Fruit fly (Drosophila melanogaster): ENCODE results near the gene CG43155.
A peak's percentile ranks its signal among the peaks of the same experiment; 100 is the strongest.

Gene CG43155

dm6 chrX:11518435-11518834 lies 58.8 kb downstream of the CG43155 start (continued):
- TF ChIP-seq dysf (GFP tag; IDR thresholded peaks at IDR 0.05) (peak; percentile 90; the same call in 2 of the 3 replicates), tll (GFP tag; optimal IDR thresholded peaks at IDR 0.05) (no peak), B-H2 (GFP tag; optimal IDR thresholded peaks at IDR 0.05) (no peak), CG1832 (GFP tag; optimal IDR thresholded peaks at IDR 0.05) (no peak), HmgZ (tag; optimal IDR thresholded peaks at IDR 0.05) (peak; percentile 44), Poxn (GFP tag; IDR thresholded peaks at IDR 0.05) (0 out of 2 replicates have a peak, but pooled peaks have one; percentile 36), Optix (GFP tag; IDR thresholded peaks at IDR 0.05) (peak; percentile 70; the same call in 2 of the 3 replicates), H15 (GFP tag; IDR thresholded peaks at IDR 0.05) (peak; percentile 73), Max (GFP tag; optimal IDR thresholded peaks at IDR 0.05) (peak; percentile 8), CG31224 (GFP tag; IDR thresholded peaks at IDR 0.05) (peak; percentile 75), CG12299 (tag; optimal IDR thresholded peaks at IDR 0.05) (peak; percentile 32), pnt (GFP tag; optimal IDR thresholded peaks at IDR 0.05) (no peak), cad (GFP tag; optimal IDR thresholded peaks at IDR 0.05) (no peak), CG17361 (GFP tag; IDR thresholded peaks at IDR 0.05) (peak; percentile 54; the same call in 2 of the 3 replicates), unc-4 (GFP tag; IDR thresholded peaks at IDR 0.05; ENCODE audit: partially characterized antibody) (no peak), CG11723 (GFP tag; optimal IDR thresholded peaks at IDR 0.05) (peak; percentile 17), Stat92E (GFP tag; optimal IDR thresholded peaks at IDR 0.05) (no peak), ro (GFP tag; IDR thresholded peaks at IDR 0.05) (peak; percentile 23; the same call in 1 of the 2 replicates), gsb-n (tag; optimal IDR thresholded peaks at IDR 0.05) (peak; percentile 32), E2f2 (GFP tag; IDR thresholded peaks at IDR 0.05) (peak; percentile 55), grau (tag; optimal IDR thresholded peaks at IDR 0.05) (peak; percentile 80), CG7372 (GFP tag; IDR thresholded peaks at IDR 0.05) (peak; percentile 83), CG34376 (GFP tag; optimal IDR thresholded peaks at IDR 0.05) (peak; percentile 23), CG3847 (GFP tag; IDR thresholded peaks at IDR 0.05) (peak; percentile 80), lilli (GFP tag; optimal IDR thresholded peaks at IDR 0.05) (peak; percentile 86), Eip74EF (GFP tag; optimal IDR thresholded peaks at IDR 0.05) (peak in 1 of 2 experiments; percentile 53), D (optimal IDR thresholded peaks at IDR 0.05) (no peak), D (GFP tag; optimal IDR thresholded peaks at IDR 0.05) (peak; percentile 20), CG4404 (GFP tag; IDR thresholded peaks at IDR 0.05) (0 out of 2 replicates have a peak, but pooled peaks have one; percentile 45), CG2889 (GFP tag; IDR thresholded peaks at IDR 0.05) (peak; percentile 83; the same call in 2 of the 3 replicates), Meics (GFP tag; optimal IDR thresholded peaks at IDR 0.05) (peak; percentile 82), esg (GFP tag; conservative IDR thresholded peaks at IDR 0.05) (peak; percentile 79), wdn (GFP tag; IDR thresholded peaks at IDR 0.05) (peak; percentile 84), Rx (GFP tag; IDR thresholded peaks at IDR 0.05) (peak; percentile 73), nerfin-1 (tag; optimal IDR thresholded peaks at IDR 0.05) (peak; percentile 19), MBD-R2 (GFP tag; IDR thresholded peaks at IDR 0.05) (peak; percentile 50; the same call in 1 of the 2 replicates), CG10267 (tag; optimal IDR thresholded peaks at IDR 0.05) (peak; percentile 45), CG2678 (tag; optimal IDR thresholded peaks at IDR 0.05) (peak; percentile 82), org-1 (GFP tag; optimal IDR thresholded peaks at IDR 0.05) (peak; percentile 53), mam (GFP tag; optimal IDR thresholded peaks at IDR 0.05) (peak; percentile 45), CG10654 (GFP tag; optimal IDR thresholded peaks at IDR 0.05) (peak; percentile 36), Adf1 (GFP tag; IDR thresholded peaks at IDR 0.05) (peak; percentile 53), aop (GFP tag; IDR thresholded peaks at IDR 0.05) (peak; percentile 69; the same call in 1 of the 2 replicates), CG4617 (GFP tag; optimal IDR thresholded peaks at IDR 0.05; ENCODE audit: borderline replicate concordance) (peak; percentile 4), Aef1 (GFP tag; IDR thresholded peaks at IDR 0.05) (peak; percentile 88), CG7963 (GFP tag; IDR thresholded peaks at IDR 0.05; ENCODE audit: partially characterized antibody) (no peak), hbn (GFP tag; IDR thresholded peaks at IDR 0.05; ENCODE audit: partially characterized antibody) (no peak), gcm (GFP tag; optimal IDR thresholded peaks at IDR 0.05) (peak; percentile 48), CG17802 (tag; optimal IDR thresholded peaks at IDR 0.05) (no peak), sens-2 (GFP tag; IDR thresholded peaks at IDR 0.05) (peak; percentile 74; the same call in 1 of the 2 replicates)
